Worm (Caenorhabditis elegans): Measurements from ENCODE around the gene utx-1.

Gene utx-1

DNA sequence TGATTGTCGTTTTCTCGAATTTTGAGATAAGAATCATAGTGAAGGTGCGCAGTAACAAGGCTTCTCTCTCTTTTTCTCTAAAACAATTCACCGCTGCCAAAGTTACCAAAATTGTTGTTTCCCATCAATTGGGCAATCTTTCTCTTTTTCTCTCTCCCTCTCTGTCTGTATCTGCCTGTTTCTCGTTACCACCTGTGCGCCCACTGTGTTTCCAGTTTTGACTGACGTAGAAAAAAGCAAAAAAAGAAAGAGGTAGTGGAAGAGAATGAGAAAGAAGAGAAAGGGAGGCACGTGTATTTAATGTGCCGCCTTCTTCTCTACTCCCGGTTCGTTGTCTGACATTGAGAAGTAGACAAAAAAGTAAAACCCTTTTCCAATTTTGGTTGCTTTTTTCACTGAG, 6.8 kb upstream of the utx-1 start:
- TF ChIP-seq snpc-4 (tag; optimal IDR thresholded peaks at IDR 0.05) (no peak), tbx-8 (GFP tag; optimal IDR thresholded peaks at IDR 0.05) (no peak), drap-1 (GFP tag; optimal IDR thresholded peaks at IDR 0.05) (no peak), flh-1 (GFP tag; optimal IDR thresholded peaks at IDR 0.05) (no peak), blmp-1 (tag; optimal IDR thresholded peaks at IDR 0.05) (no peak), nhr-12 (tag; optimal IDR thresholded peaks at IDR 0.05) (no peak), ceh-43 (GFP tag; optimal IDR thresholded peaks at IDR 0.05) (no peak), nhr-2 (tag; optimal IDR thresholded peaks at IDR 0.05) (no peak), ces-1 (GFP tag; optimal IDR thresholded peaks at IDR 0.05) (no peak), lin-32 (GFP tag; optimal IDR thresholded peaks at IDR 0.05) (no peak), sem-2 (GFP tag; optimal IDR thresholded peaks at IDR 0.05) (no peak), pha-4 (tag; optimal IDR thresholded peaks at IDR 0.05) (no peak), ceh-39 (tag; optimal IDR thresholded peaks at IDR 0.05) (no peak), unc-62 (GFP tag; optimal IDR thresholded peaks at IDR 0.05) (no peak), zip-8 (tag; optimal IDR thresholded peaks at IDR 0.05) (no peak), bed-3 (GFP tag; optimal IDR thresholded peaks at IDR 0.05) (no peak)

DNA sequence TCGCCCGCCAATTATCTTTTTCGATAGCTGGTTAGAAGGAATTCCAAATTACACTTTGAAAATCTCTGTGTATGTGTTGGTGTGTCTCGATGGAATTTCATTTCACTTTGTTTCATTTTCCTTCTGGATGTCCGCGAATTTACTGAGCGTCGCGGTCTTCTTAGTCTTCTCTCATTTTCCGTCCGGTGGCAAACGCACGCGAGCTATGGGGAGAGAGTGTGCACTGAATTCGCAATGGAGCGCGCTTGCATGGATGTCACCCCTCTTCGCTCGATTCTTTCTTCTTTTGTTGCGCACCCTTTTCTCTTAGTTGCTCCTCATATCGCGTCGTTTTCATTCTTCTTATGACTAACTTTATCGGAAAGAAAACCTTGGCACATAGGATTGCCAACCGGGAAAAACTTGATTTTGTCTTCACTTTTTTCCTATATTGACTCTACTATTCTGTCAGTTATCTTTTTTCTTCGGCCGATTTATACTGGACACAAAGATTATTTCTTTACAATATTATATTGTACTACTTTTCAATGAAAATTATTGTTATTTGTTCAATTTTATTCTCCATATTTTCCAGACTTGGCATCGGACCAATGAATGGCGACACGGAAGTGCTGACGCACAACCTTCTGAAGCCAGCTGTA, 5.1 kb upstream of the utx-1 start, which contains the start of gene dhhc-14:
Gene dhhc-14 (plus strand): TSS at position 591 of the 641 bp plus-strand sequence.
- TF ChIP-seq ceh-83 (GFP tag; optimal IDR thresholded peaks at IDR 0.05) (no peak), bed-3 (GFP tag; optimal IDR thresholded peaks at IDR 0.05) (no peak), ztf-11 (tag; optimal IDR thresholded peaks at IDR 0.05) (peak; percentile 9), mls-2 (tag; optimal IDR thresholded peaks at IDR 0.05) (peak; percentile 26), unc-120 (tag; optimal IDR thresholded peaks at IDR 0.05; ENCODE audit: poor library complexity, severe bottlenecking) (peak; percentile 26), nhr-76 (tag; optimal IDR thresholded peaks at IDR 0.05) (no peak), drap-1 (GFP tag; optimal IDR thresholded peaks at IDR 0.05) (peak; percentile 31), sptf-1 (tag; optimal IDR thresholded peaks at IDR 0.05) (peak; percentile 56), cnd-1 (tag; optimal IDR thresholded peaks at IDR 0.05) (peak; percentile 27), hlh-1 (tag; optimal IDR thresholded peaks at IDR 0.05) (peak; percentile 51), unc-62 (GFP tag; optimal IDR thresholded peaks at IDR 0.05) (peak; percentile 28), snpc-4 (tag; optimal IDR thresholded peaks at IDR 0.05) (no peak), lsy-2 (tag; optimal IDR thresholded peaks at IDR 0.05) (peak; percentile 50), nhr-12 (tag; optimal IDR thresholded peaks at IDR 0.05) (no peak), sem-2 (GFP tag; optimal IDR thresholded peaks at IDR 0.05) (no peak), mep-1 (tag; optimal IDR thresholded peaks at IDR 0.05) (peak; percentile 79), ces-1 (GFP tag; optimal IDR thresholded peaks at IDR 0.05) (peak; percentile 73), lin-13 (tag; optimal IDR thresholded peaks at IDR 0.05) (peak; percentile 75), nhr-237 (tag; optimal IDR thresholded peaks at IDR 0.05) (no peak), pha-4 (tag; optimal IDR thresholded peaks at IDR 0.05) (peak; percentile 46), unc-39 (tag; optimal IDR thresholded peaks at IDR 0.05) (no peak), ceh-39 (tag; optimal IDR thresholded peaks at IDR 0.05) (peak; percentile 32)

DNA sequence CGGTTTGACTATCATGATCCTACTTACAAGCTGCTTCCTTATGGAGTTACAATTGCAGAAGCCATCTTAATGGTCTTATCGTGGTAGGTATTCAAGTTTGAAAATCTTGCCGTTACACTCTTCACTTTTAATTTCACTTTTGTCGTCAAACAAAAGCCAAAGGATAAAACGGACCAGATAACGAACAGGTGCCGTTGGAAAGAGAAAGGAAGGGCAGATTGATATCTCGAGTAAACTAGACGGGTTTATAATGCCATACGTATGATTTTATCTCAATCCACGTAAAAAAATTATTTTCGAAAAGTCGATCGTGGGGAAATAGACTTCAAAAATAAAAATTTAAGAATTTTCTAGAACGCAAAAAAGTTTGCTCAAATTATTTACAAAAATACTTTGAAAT, 2.9 kb upstream of the utx-1 start:
- TF ChIP-seq pha-4 (tag; optimal IDR thresholded peaks at IDR 0.05) = no peak
- no peak for TF ChIP-seq mab-5 (tag; optimal IDR thresholded peaks at IDR 0.05)
- TF ChIP-seq lin-32 (GFP tag; optimal IDR thresholded peaks at IDR 0.05) = no peak
- TF ChIP-seq zip-8 (tag; optimal IDR thresholded peaks at IDR 0.05) = no peak
- no peak for TF ChIP-seq ceh-43 (GFP tag; optimal IDR thresholded peaks at IDR 0.05)
- no peak for TF ChIP-seq ceh-83 (GFP tag; optimal IDR thresholded peaks at IDR 0.05)
- no peak for TF ChIP-seq drap-1 (GFP tag; optimal IDR thresholded peaks at IDR 0.05)
- TF ChIP-seq mep-1 (tag; optimal IDR thresholded peaks at IDR 0.05) = no peak
- no peak for TF ChIP-seq nhr-76 (tag; optimal IDR thresholded peaks at IDR 0.05)
- TF ChIP-seq elt-1 (tag; optimal IDR thresholded peaks at IDR 0.05; ENCODE audit: borderline replicate concordance, insufficient read depth) = peak; percentile 65
- no peak for TF ChIP-seq ham-2 (GFP tag; optimal IDR thresholded peaks at IDR 0.05)
- TF ChIP-seq nhr-2 (tag; optimal IDR thresholded peaks at IDR 0.05) = no peak
- TF ChIP-seq lin-13 (tag; optimal IDR thresholded peaks at IDR 0.05) = no peak
- peak; percentile 73 for TF ChIP-seq blmp-1 (tag; optimal IDR thresholded peaks at IDR 0.05)
- no peak for TF ChIP-seq bed-3 (GFP tag; optimal IDR thresholded peaks at IDR 0.05)

DNA sequence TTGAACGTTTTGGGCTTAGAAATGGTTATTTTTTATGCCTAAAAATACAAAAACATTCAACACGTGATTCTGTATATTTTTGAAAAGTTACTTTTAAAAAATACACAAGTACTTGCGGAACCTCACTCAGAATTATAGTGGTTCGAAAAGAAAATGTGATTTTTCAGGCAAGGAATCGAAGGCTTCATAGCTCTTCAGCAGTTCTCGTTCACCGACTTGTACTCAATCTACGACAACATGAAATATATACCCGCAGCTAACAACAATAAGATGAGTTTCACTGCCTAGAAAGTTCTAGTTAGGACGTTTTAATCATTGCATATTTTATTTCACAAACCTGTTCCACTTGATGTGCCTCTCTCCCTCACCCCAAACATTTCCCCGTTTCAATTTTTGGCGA, 5.6 kb downstream of the utx-1 start:
- TF ChIP-seq lsy-2 (tag; optimal IDR thresholded peaks at IDR 0.05) = no peak
- no peak for TF ChIP-seq unc-39 (tag; optimal IDR thresholded peaks at IDR 0.05)
- TF ChIP-seq ztf-11 (tag; optimal IDR thresholded peaks at IDR 0.05) = no peak
- TF ChIP-seq mls-2 (tag; optimal IDR thresholded peaks at IDR 0.05) = no peak
- TF ChIP-seq elt-1 (tag; optimal IDR thresholded peaks at IDR 0.05; ENCODE audit: borderline replicate concordance, insufficient read depth) = no peak
- no peak for TF ChIP-seq snpc-4 (tag; optimal IDR thresholded peaks at IDR 0.05)
- TF ChIP-seq nhr-76 (tag; optimal IDR thresholded peaks at IDR 0.05) = no peak
- no peak for TF ChIP-seq nhr-12 (tag; optimal IDR thresholded peaks at IDR 0.05)
- no peak for TF ChIP-seq sem-2 (GFP tag; optimal IDR thresholded peaks at IDR 0.05)
- TF ChIP-seq tbx-8 (GFP tag; optimal IDR thresholded peaks at IDR 0.05) = no peak
- no peak for TF ChIP-seq zip-8 (tag; optimal IDR thresholded peaks at IDR 0.05)
- no peak for TF ChIP-seq ceh-39 (tag; optimal IDR thresholded peaks at IDR 0.05)
- TF ChIP-seq flh-1 (GFP tag; optimal IDR thresholded peaks at IDR 0.05) = no peak
- TF ChIP-seq unc-62 (GFP tag; optimal IDR thresholded peaks at IDR 0.05) = no peak
- no peak for TF ChIP-seq cnd-1 (tag; optimal IDR thresholded peaks at IDR 0.05)

Data from whole organism, mixed stage, embryonic.